Worm (Caenorhabditis elegans): ENCODE measurements around the gene pei-1.

pei-1 gene

DNA sequence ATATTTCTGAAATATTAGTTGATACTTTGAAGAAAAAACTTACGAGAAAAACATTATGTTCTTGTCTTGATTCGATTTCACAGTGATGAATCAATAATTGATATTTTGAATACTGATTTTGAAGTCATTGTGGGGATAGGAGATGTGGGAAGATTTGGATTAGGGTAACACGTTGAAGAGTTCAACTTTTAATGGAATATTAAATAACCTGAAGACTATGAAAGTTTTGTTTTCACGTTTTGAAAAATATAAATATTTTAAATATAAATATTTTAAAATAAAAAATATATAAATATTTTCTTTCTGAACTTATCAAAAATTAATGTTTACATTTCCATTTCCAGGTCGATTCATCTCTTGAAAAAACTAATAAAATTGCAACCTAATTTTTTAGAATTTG is at the start of gene pei-1:
pei-1 (minus strand) TSS at position 101 of the 400 bp plus-strand sequence.
- TF ChIP-seq eyg-1 (tag; optimal IDR thresholded peaks at IDR 0.05) (no peak), fax-1 (tag; optimal IDR thresholded peaks at IDR 0.05) (no peak), tbx-7 (tag; optimal IDR thresholded peaks at IDR 0.05) (no peak), K09A11.1 (tag; optimal IDR thresholded peaks at IDR 0.05; ENCODE audit: insufficient read depth) (no peak), hlh-6 (tag; optimal IDR thresholded peaks at IDR 0.05) (no peak), che-1 (tag; optimal IDR thresholded peaks at IDR 0.05) (no peak), fkh-10 (GFP tag; optimal IDR thresholded peaks at IDR 0.05) (no peak), gmeb-2 (tag; optimal IDR thresholded peaks at IDR 0.05) (no peak), dmd-4 (tag; optimal IDR thresholded peaks at IDR 0.05; ENCODE audit: borderline replicate concordance) (no peak), pat-9 (tag; optimal IDR thresholded peaks at IDR 0.05) (no peak), pax-1 (tag; optimal IDR thresholded peaks at IDR 0.05) (no peak), ceh-6 (GFP tag; optimal IDR thresholded peaks at IDR 0.05) (no peak), ttx-3 (tag; optimal IDR thresholded peaks at IDR 0.05) (no peak)

DNA sequence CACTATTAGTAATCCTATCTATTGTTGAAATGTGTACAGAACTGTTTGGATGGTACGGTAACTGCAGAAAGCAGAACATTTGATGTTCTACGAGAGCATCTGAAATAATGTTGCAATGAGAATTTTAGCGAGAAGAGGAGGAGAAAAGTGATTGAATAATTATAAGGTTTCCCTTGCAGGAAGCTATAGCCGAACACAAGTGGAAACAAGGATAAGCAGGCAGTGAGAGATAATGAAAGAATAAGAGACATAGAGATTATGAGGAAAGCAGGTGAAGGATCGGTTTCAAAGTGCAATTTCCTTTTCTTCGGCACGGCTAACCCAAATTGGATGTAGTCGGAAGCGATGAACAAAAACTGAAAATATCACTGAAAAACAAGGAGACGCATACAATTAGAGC is 49.6 kb upstream of the pei-1 start, which contains the start of gene del-2:
del-2 (minus strand) TSS at position 101 of the 400 bp plus-strand sequence.
- no peak for TF ChIP-seq ttx-3 (tag; optimal IDR thresholded peaks at IDR 0.05)
- no peak for TF ChIP-seq hlh-8 (tag; optimal IDR thresholded peaks at IDR 0.05)
- TF ChIP-seq unc-3 (GFP tag; conservative IDR thresholded peaks at IDR 0.05), result no peak
- TF ChIP-seq unc-3 (tag; optimal IDR thresholded peaks at IDR 0.05), result no peak
- peak; percentile 15 for TF ChIP-seq ceh-14 (tag; optimal IDR thresholded peaks at IDR 0.05)
- TF ChIP-seq npax-4 (tag; optimal IDR thresholded peaks at IDR 0.05), result no peak

DNA sequence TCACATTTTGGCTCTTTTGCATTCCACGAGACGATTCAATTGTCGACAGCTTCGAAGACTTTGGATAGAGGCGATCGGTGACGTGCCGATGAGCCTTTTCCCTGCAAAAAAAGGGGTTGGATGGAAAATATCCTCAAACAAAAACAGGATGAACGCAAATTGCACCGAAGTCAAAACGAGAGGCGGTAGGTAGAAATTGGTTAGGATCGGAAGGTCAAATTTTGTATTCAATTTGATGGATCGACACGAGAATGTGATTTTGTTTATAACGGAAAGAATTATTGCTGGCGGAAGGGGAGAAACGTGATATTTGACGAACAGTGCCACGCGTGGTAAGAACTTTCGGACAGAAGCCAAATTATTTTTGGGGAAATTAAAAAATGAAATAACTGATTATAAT is 42.5 kb upstream of the pei-1 start, which contains the start of gene mca-1:
mca-1 (minus strand) TSS at position 101 of the 400 bp plus-strand sequence.
- no peak for TF ChIP-seq ceh-48 (tag; optimal IDR thresholded peaks at IDR 0.05)
- TF ChIP-seq F13H6.1 (tag; optimal IDR thresholded peaks at IDR 0.05), result no peak
- TF ChIP-seq gmeb-2 (tag; optimal IDR thresholded peaks at IDR 0.05), result no peak
- TF ChIP-seq hlh-30 (tag; optimal IDR thresholded peaks at IDR 0.05; ENCODE audit: insufficient read depth), result no peak
- TF ChIP-seq hlh-8 (tag; optimal IDR thresholded peaks at IDR 0.05), result no peak
- TF ChIP-seq eyg-1 (tag; optimal IDR thresholded peaks at IDR 0.05), result no peak
- no peak for TF ChIP-seq hlh-6 (tag; optimal IDR thresholded peaks at IDR 0.05)
- TF ChIP-seq ahr-1 (tag; optimal IDR thresholded peaks at IDR 0.05), result no peak
- no peak for TF ChIP-seq rnt-1 (tag; optimal IDR thresholded peaks at IDR 0.05)
- TF ChIP-seq K02D7.2 (tag; optimal IDR thresholded peaks at IDR 0.05), result no peak

DNA sequence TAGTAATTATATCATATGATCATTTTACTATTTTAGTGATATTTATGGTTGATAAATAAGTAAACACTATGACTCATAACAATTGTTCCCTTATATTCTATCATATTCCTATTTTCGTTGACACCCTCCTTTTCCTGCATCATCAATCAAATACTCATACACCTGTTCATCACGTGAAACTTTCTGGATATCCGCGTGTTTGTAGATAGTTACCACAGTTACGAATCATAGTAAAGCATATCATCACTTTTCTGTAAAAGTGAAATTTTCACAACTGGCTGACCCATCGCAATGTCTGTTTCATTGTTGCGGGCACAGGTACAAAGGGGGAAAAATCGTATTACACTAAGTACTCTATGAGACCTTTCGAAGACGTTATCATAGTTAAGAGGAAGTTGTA is 41.6 kb upstream of the pei-1 start:
- TF ChIP-seq ceh-22 (tag; optimal IDR thresholded peaks at IDR 0.05), result no peak
- no peak for TF ChIP-seq pag-3 (tag; optimal IDR thresholded peaks at IDR 0.05; ENCODE audit: borderline replicate concordance)

DNA sequence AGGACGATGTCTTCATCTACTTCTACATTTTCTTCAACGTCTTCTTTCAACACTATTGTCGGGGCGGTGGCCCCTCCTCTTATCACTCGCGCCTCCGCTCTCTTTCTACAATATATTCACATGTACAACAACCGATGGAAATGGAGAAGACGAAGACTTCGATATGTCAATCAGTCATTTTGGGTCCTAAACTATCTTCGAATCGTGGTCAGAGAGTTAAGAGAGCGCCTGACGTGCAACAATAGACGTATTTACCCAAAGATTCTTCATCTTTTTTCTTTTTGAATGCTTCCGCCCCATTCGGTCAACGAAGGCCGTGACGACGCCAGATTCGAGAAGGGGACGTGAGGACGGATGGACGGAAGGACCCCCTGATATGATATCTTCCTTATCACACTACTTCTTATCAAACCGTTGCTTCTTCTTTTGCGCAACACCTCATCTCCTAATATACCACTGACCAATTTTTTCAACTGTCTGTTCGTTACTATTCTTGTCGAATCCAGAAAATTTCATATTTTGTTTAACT is 40.7 kb upstream of the pei-1 start:
- no peak for TF ChIP-seq elt-2 (tag; optimal IDR thresholded peaks at IDR 0.05)
- no peak for TF ChIP-seq unc-3 (GFP tag; conservative IDR thresholded peaks at IDR 0.05)
- no peak for TF ChIP-seq unc-3 (tag; optimal IDR thresholded peaks at IDR 0.05)
- no peak for TF ChIP-seq madf-2 (tag; optimal IDR thresholded peaks at IDR 0.05)
- no peak for TF ChIP-seq hlh-6 (tag; optimal IDR thresholded peaks at IDR 0.05)
- TF ChIP-seq sox-2 (GFP tag; IDR thresholded peaks at IDR 0.05), result no peak
- no peak for TF ChIP-seq ceh-6 (GFP tag; optimal IDR thresholded peaks at IDR 0.05)
- TF ChIP-seq mec-3 (tag; optimal IDR thresholded peaks at IDR 0.05; ENCODE audit: borderline replicate concordance), result no peak
- TF ChIP-seq ceh-19 (GFP tag; optimal IDR thresholded peaks at IDR 0.05), result no peak
- TF ChIP-seq ztf-16 (tag; optimal IDR thresholded peaks at IDR 0.05), result no peak
- TF ChIP-seq T23F11.4 (GFP tag; optimal IDR thresholded peaks at IDR 0.05), result no peak
- no peak for TF ChIP-seq pqm-1 (tag; optimal IDR thresholded peaks at IDR 0.05)
- TF ChIP-seq syd-9 (tag; optimal IDR thresholded peaks at IDR 0.05), result no peak
- no peak for TF ChIP-seq ceh-2 (tag; optimal IDR thresholded peaks at IDR 0.05)
